Worm (Caenorhabditis elegans) whole organism, L4 larva: Measurements from ENCODE around the gene ceh-28.

Experiments used
- D1046.2 ChIP-seq: fragments of 200-800 bp; sonication (Bioruptor generic); IDR thresholded peaks from 2 replicates; pipeline ENCODE4 v1.3.6; 2022; ENCODE audit warnings: missing genetic modification characterization, missing compliant biosample characterization
- F26F4.8 ChIP-seq: fragments of 200-800 bp; sonication (Bioruptor generic); conservative IDR thresholded peaks from 2 replicates; pipeline ENCODE4 v1.3.6; 2022; ENCODE audit warnings: missing genetic modification characterization, missing compliant biosample characterization
- F37D6.2 ChIP-seq: sonication (generic microtip); optimal IDR thresholded peaks from 2 replicates; lab custom pipeline; 2016; ENCODE audit warnings: mild to moderate bottlenecking, missing genetic modification characterization, missing compliant biosample characterization
- T20F7.1 ChIP-seq: fragments of 200-800 bp; sonication (Bioruptor generic); optimal IDR thresholded peaks from 2 replicates; lab custom pipeline; 2018; ENCODE audit warnings: mild to moderate bottlenecking, missing genetic modification characterization, missing compliant biosample characterization
- T26A8.4 ChIP-seq: fragments of 200-800 bp; sonication (Bioruptor generic); IDR thresholded peaks from 2 replicates; pipeline ENCODE4 v1.3.6; 2022; ENCODE audit warnings: missing genetic modification characterization, missing compliant biosample characterization
- Y105C5A.15 ChIP-seq: fragments of 200-800 bp; sonication (Bioruptor generic); IDR thresholded peaks from 2 replicates; pipeline ENCODE4 v1.3.6; 2022; ENCODE audit warnings: missing genetic modification characterization, missing compliant biosample characterization
- aha-1 ChIP-seq: fragments of 150-350 bp; peaks from one replicate; lab custom pipeline; 2014; ENCODE audit warnings: missing biosample characterization, missing genetic modification characterization
- arid-1 ChIP-seq: fragments of 200-800 bp; sonication (Bioruptor generic); conservative IDR thresholded peaks from 2 replicates; pipeline ENCODE4 v1.3.6; 2022; ENCODE audit warnings: missing genetic modification reagents, missing genetic modification characterization, missing compliant biosample characterization
- ceh-20 ChIP-seq: fragments of 200-800 bp; sonication (Bioruptor generic); IDR thresholded peaks from 2 replicates; pipeline ENCODE4 v1.3.6; 2022; ENCODE audit warnings: missing genetic modification reagents, missing genetic modification characterization, missing compliant biosample characterization
- ceh-62 ChIP-seq: sonication (generic microtip); optimal IDR thresholded peaks from 2 replicates; lab custom pipeline; 2017; ENCODE audit warnings: missing biosample characterization, missing genetic modification characterization
- ceh-82 ChIP-seq: sonication (generic microtip); optimal IDR thresholded peaks from 2 replicates; lab custom pipeline; 2017; ENCODE audit warnings: missing biosample characterization, missing genetic modification characterization
- ctbp-1 ChIP-seq: fragments of 200-800 bp; sonication (Bioruptor generic); IDR thresholded peaks from 2 replicates; pipeline ENCODE4 v1.3.6; 2022; ENCODE audit warnings: missing genetic modification reagents, missing genetic modification characterization, missing compliant biosample characterization
- daf-12 ChIP-seq: fragments of 150-350 bp; optimal IDR thresholded peaks from 2 replicates; lab custom pipeline; 2014; ENCODE audit warnings: missing biosample characterization, missing genetic modification reagents, missing genetic modification characterization
- daf-16 ChIP-seq, 3 experiments: sonication (generic microtip); optimal IDR thresholded peaks; 2 replicates each; lab custom pipeline; 2016 to 2017; ENCODE audit warnings: missing genetic modification characterization in 3 of 3, missing genetic modification reagents in 3 of 3, mild to moderate bottlenecking in 2 of 3, missing compliant biosample characterization in 2 of 3, missing biosample characterization in 1 of 3, moderate library complexity in 1 of 3
- dpl-1 ChIP-seq: fragments of 150-350 bp; optimal IDR thresholded peaks from 2 replicates; lab custom pipeline; 2014; ENCODE audit warnings: missing biosample characterization, missing genetic modification reagents, missing genetic modification characterization
- dve-1 ChIP-seq: sonication (generic microtip); optimal IDR thresholded peaks from 2 replicates; lab custom pipeline; 2017; ENCODE audit warnings: antibody characterized with exemption, mild to moderate bottlenecking, missing genetic modification characterization, missing compliant biosample characterization; ENCODE audit not compliant: insufficient read depth
- gei-8 ChIP-seq: fragments of 200-800 bp; sonication (Bioruptor generic); optimal IDR thresholded peaks from 2 replicates; lab custom pipeline; 2018; ENCODE audit warnings: mild to moderate bottlenecking, missing genetic modification characterization, missing compliant biosample characterization
- hif-1 ChIP-seq, 2 experiments: sonication (generic microtip); optimal IDR thresholded peaks; 2 replicates each; lab custom pipeline; 2016 to 2017; ENCODE audit warnings: missing compliant biosample characterization in 2 of 2, missing genetic modification characterization in 2 of 2, missing genetic modification reagents in 2 of 2, missing genotype in 2 of 2, mild to moderate bottlenecking in 1 of 2
- hlh-11 ChIP-seq: fragments of 200-800 bp; sonication (Bioruptor generic); optimal IDR thresholded peaks from 2 replicates; lab custom pipeline; 2018; ENCODE audit warnings: mild to moderate bottlenecking, missing genetic modification characterization, missing compliant biosample characterization
- hlh-30 ChIP-seq: sonication (generic microtip); optimal IDR thresholded peaks from 2 replicates; lab custom pipeline; 2017; ENCODE audit warnings: antibody characterized with exemption, mild to moderate bottlenecking, missing genetic modification characterization, missing compliant biosample characterization; ENCODE audit not compliant: insufficient read depth
- lin-13 ChIP-seq: fragments of 150-350 bp; optimal IDR thresholded peaks from 2 replicates; lab custom pipeline; 2014; ENCODE audit warnings: missing biosample characterization, missing genetic modification reagents, missing genetic modification characterization
- lin-15B ChIP-seq: fragments of 150-350 bp; sonication (generic microtip); optimal IDR thresholded peaks from 3 replicates; lab custom pipeline; 2014; ENCODE audit warnings: missing biosample characterization, missing genetic modification characterization
- lin-29 ChIP-seq: fragments of 200-800 bp; sonication (Bioruptor generic); IDR thresholded peaks from 2 replicates; pipeline ENCODE4 v1.3.6; 2022; ENCODE audit warnings: missing genetic modification reagents, missing genetic modification characterization, missing compliant biosample characterization
- lsy-2 ChIP-seq, 2 experiments: fragments of 150-350 bp in 1 of 2; sonication (generic microtip) in 1 of 2; optimal IDR thresholded peaks; 2 replicates each; lab custom pipeline; 2014 to 2017; ENCODE audit warnings: missing biosample characterization in 2 of 2, missing genetic modification characterization in 2 of 2
- madf-5 ChIP-seq, 2 experiments: fragments of 200-800 bp; sonication (Bioruptor generic); IDR thresholded peaks; 2 replicates each; pipeline ENCODE4 v1.3.6; 2022; ENCODE audit warnings: missing compliant biosample characterization in 2 of 2, missing genetic modification characterization in 2 of 2
- madf-9 ChIP-seq: fragments of 200-800 bp; sonication (Bioruptor generic); conservative IDR thresholded peaks from 2 replicates; pipeline ENCODE4 v1.3.6; 2022; ENCODE audit warnings: missing genetic modification reagents, missing genetic modification characterization, missing compliant biosample characterization
- mdl-1 ChIP-seq, 2 experiments: fragments of 150-350 bp in 1 of 2; sonication (generic microtip) in 1 of 2; optimal IDR thresholded peaks; 2 replicates each; lab custom pipeline; 2014 to 2017; ENCODE audit warnings: missing biosample characterization in 2 of 2, missing genetic modification characterization in 2 of 2
- mes-2 ChIP-seq: sonication (generic microtip); optimal IDR thresholded peaks from 2 replicates; lab custom pipeline; 2016; ENCODE audit warnings: missing genotype, mild to moderate bottlenecking, missing genetic modification characterization, missing compliant biosample characterization; ENCODE audit not compliant: poor library complexity, severe bottlenecking
- mxl-2 ChIP-seq: fragments of 200-800 bp; sonication (Bioruptor generic); conservative IDR thresholded peaks from 2 replicates; pipeline ENCODE4 v1.3.6; 2022; ENCODE audit warnings: missing genetic modification reagents, missing genetic modification characterization, missing compliant biosample characterization
- mxl-3 ChIP-seq: fragments of 200-800 bp; sonication (Bioruptor generic); optimal IDR thresholded peaks from 2 replicates; lab custom pipeline; 2018; ENCODE audit warnings: mild to moderate bottlenecking, missing genetic modification characterization, missing compliant biosample characterization
- nhr-102 ChIP-seq: sonication (generic microtip); optimal IDR thresholded peaks from 2 replicates; lab custom pipeline; 2016; ENCODE audit warnings: mild to moderate bottlenecking, missing genetic modification characterization, moderate library complexity, missing compliant biosample characterization
- nhr-11 ChIP-seq: fragments of 150-350 bp; optimal IDR thresholded peaks from 2 replicates; lab custom pipeline; 2014; ENCODE audit warnings: missing biosample characterization, missing genetic modification characterization
- nhr-111 ChIP-seq: fragments of 200-800 bp; sonication (Bioruptor generic); optimal IDR thresholded peaks from 2 replicates; lab custom pipeline; 2018; ENCODE audit warnings: mild to moderate bottlenecking, missing genetic modification characterization, missing compliant biosample characterization
- nhr-25 ChIP-seq: sonication (generic microtip); optimal IDR thresholded peaks from 2 replicates; lab custom pipeline; 2017; ENCODE audit warnings: missing genetic modification characterization, mild to moderate bottlenecking, missing compliant biosample characterization, antibody characterized with exemption, moderate library complexity, borderline replicate concordance; ENCODE audit not compliant: insufficient read depth
- nhr-41 ChIP-seq: fragments of 200-800 bp; sonication (Bioruptor generic); IDR thresholded peaks from 2 replicates; pipeline ENCODE4 v1.3.6; 2022; ENCODE audit warnings: missing genetic modification reagents, missing genetic modification characterization, missing compliant biosample characterization
- nhr-6 ChIP-seq: fragments of 150-350 bp; optimal IDR thresholded peaks from 2 replicates; lab custom pipeline; 2014; ENCODE audit warnings: missing biosample characterization, missing genetic modification characterization
- nhr-77 ChIP-seq: fragments of 150-350 bp; optimal IDR thresholded peaks from 2 replicates; lab custom pipeline; 2014; ENCODE audit warnings: missing biosample characterization, missing genetic modification characterization
- php-3 ChIP-seq: fragments of 200-800 bp; sonication (Bioruptor generic); IDR thresholded peaks from 2 replicates; pipeline ENCODE4 v1.3.6; 2022; ENCODE audit warnings: missing genetic modification reagents, missing genetic modification characterization, missing compliant biosample characterization
- saeg-2 ChIP-seq: fragments of 200-800 bp; sonication (Bioruptor generic); IDR thresholded peaks from 2 replicates; pipeline ENCODE4 v1.3.6; 2022; ENCODE audit warnings: missing genetic modification reagents, missing genetic modification characterization, missing compliant biosample characterization
- set-16 ChIP-seq: fragments of 200-800 bp; sonication (Bioruptor generic); IDR thresholded peaks from 2 replicates; pipeline ENCODE4 v1.3.6; 2022; ENCODE audit warnings: missing genetic modification reagents, missing genetic modification characterization, missing compliant biosample characterization
- spr-1 ChIP-seq: sonication (generic microtip); optimal IDR thresholded peaks from 2 replicates; lab custom pipeline; 2016; ENCODE audit warnings: mild to moderate bottlenecking, missing genetic modification characterization, missing compliant biosample characterization
- tra-1 ChIP-seq: fragments of 200-800 bp; sonication (Bioruptor generic); IDR thresholded peaks from 2 replicates; pipeline ENCODE4 v1.3.6; 2022; ENCODE audit warnings: missing genetic modification reagents, missing genetic modification characterization, missing compliant biosample characterization
- unc-130 ChIP-seq: sonication (generic microtip); optimal IDR thresholded peaks from 2 replicates; lab custom pipeline; 2016; ENCODE audit warnings: missing genetic modification reagents, missing genetic modification characterization, missing compliant biosample characterization
- unc-62 ChIP-seq, 3 experiments: fragments of 150-350 bp in 1 of 3; sonication (generic microtip); optimal IDR thresholded peaks in 2 of 3; peaks in 1 of 3; 1 replicate in 1 of 3; 2 replicates in 2 of 3; lab custom pipeline; 2014 to 2017; ENCODE audit warnings: missing biosample characterization in 3 of 3, missing genetic modification characterization in 3 of 3, missing genetic modification reagents in 3 of 3, missing genotype in 1 of 3
- zfp-3 ChIP-seq: fragments of 200-800 bp; sonication (Bioruptor generic); conservative IDR thresholded peaks from 2 replicates; pipeline ENCODE4 v1.3.6; 2022; ENCODE audit warnings: missing genetic modification reagents, missing genetic modification characterization, missing compliant biosample characterization
- zip-2 ChIP-seq: fragments of 150-350 bp; optimal IDR thresholded peaks from 2 replicates; lab custom pipeline; 2014; ENCODE audit warnings: missing biosample characterization, missing genetic modification characterization

ceh-28 gene

ce11 chrX:13102838-13103237, 28.4 kb downstream of the ceh-28 start:
- peak in 1 of 2 experiments; percentile 91 for TF ChIP-seq unc-62 (GFP tag; optimal IDR thresholded peaks at IDR 0.05 in 1 of 2; lab: Kevin White, UChicago)
- TF ChIP-seq unc-62 (tag; optimal IDR thresholded peaks at IDR 0.05; lab: Kevin White, UChicago) = no peak
- no peak for TF ChIP-seq lin-29
- no peak for TF ChIP-seq F37D6.2 (tag; lab: Kevin White, UChicago)

- peak; percentile 65; the same call in 1 of the 2 replicates for TF ChIP-seq madf-9 (GFP tag; lab: Robert Waterston, UW)
- TF ChIP-seq hlh-11 = peak; percentile 97
- TF ChIP-seq mdl-1 (tag; optimal IDR thresholded peaks at IDR 0.05; lab: Kevin White, UChicago) = peak; percentile 96 to 99
- TF ChIP-seq lin-13 = peak; percentile 67
- no peak for TF ChIP-seq unc-130 (GFP tag; lab: Kevin White, UChicago)
- no peak for TF ChIP-seq daf-12 (tag; lab: Kevin White, UChicago)
- TF ChIP-seq aha-1 (tag; lab: Kevin White, UChicago) = peak; percentile 98
- TF ChIP-seq T26A8.4 (GFP tag; lab: Robert Waterston, UW) = peak; percentile 73
- peak; percentile 40 for TF ChIP-seq dpl-1
- TF ChIP-seq zip-2 (tag; lab: Kevin White, UChicago) = no peak
- TF ChIP-seq ceh-62 (tag; lab: Kevin White, UChicago) = no peak
- TF ChIP-seq F26F4.8 = no peak
- TF ChIP-seq D1046.2 (GFP tag; lab: Robert Waterston, UW) = peak; percentile 75; the same call in 1 of the 2 replicates
- TF ChIP-seq Y105C5A.15 = 0 out of 2 replicates have a peak, but pooled peaks have one; percentile 52
- TF ChIP-seq mxl-2 = peak; percentile 68
- peak; percentile 62; the same call in 1 of the 2 replicates for TF ChIP-seq set-16
- TF ChIP-seq tra-1 = peak; percentile 93
- peak; percentile 46; the same call in 1 of the 2 replicates for TF ChIP-seq ctbp-1 (GFP tag; lab: Robert Waterston, UW)
- no peak for TF ChIP-seq ceh-82
- peak; percentile 84 for TF ChIP-seq nhr-77
- peak in 1 of 2 experiments; percentile 57 for TF ChIP-seq lsy-2 (tag; optimal IDR thresholded peaks at IDR 0.05; lab: Kevin White, UChicago)
- peak; percentile 62 to 84 for TF ChIP-seq daf-16 (GFP tag; optimal IDR thresholded peaks at IDR 0.05; lab: Kevin White, UChicago)
- TF ChIP-seq daf-16 (tag; optimal IDR thresholded peaks at IDR 0.05; lab: Kevin White, UChicago) = peak; percentile 92
- peak; percentile 80 for TF ChIP-seq ceh-20 (GFP tag; lab: Robert Waterston, UW)
- TF ChIP-seq hif-1 (tag; optimal IDR thresholded peaks at IDR 0.05; lab: Kevin White, UChicago) = peak; percentile 77 to 98
- TF ChIP-seq lin-29 = no peak
- TF ChIP-seq hlh-30 (tag; lab: Kevin White, UChicago) = peak; percentile 100
- TF ChIP-seq T20F7.1 = peak; percentile 70
- peak; percentile 84 for TF ChIP-seq nhr-11 (tag; lab: Kevin White, UChicago)
- peak; percentile 96 for TF ChIP-seq mxl-3
- TF ChIP-seq lin-15B = no peak
- TF ChIP-seq spr-1 = peak; percentile 48
- TF ChIP-seq saeg-2 (GFP tag; lab: Robert Waterston, UW) = peak; percentile 50; the same call in 1 of the 2 replicates
- peak; percentile 82 for TF ChIP-seq nhr-41
- no peak for TF ChIP-seq nhr-111
- peak; percentile 97 for TF ChIP-seq dve-1 (tag; lab: Kevin White, UChicago)
- peak; percentile 73 for TF ChIP-seq nhr-102 (tag; lab: Kevin White, UChicago)
- TF ChIP-seq madf-5 (GFP tag; IDR thresholded peaks at IDR 0.05; lab: Robert Waterston, UW) = peak in 1 of 2 experiments; percentile 70; a peak in 1 of 4 replicates
- peak; percentile 91 for TF ChIP-seq mes-2 (tag; lab: Kevin White, UChicago)
- TF ChIP-seq nhr-25 (tag; lab: Kevin White, UChicago) = peak; percentile 52
- TF ChIP-seq arid-1 (GFP tag; lab: Robert Waterston, UW) = no peak
- no peak for TF ChIP-seq nhr-6 (tag; lab: Kevin White, UChicago)
- peak; percentile 57 for TF ChIP-seq gei-8 (GFP tag; lab: Kevin White, UChicago)
- TF ChIP-seq zfp-3 = peak; percentile 91
- TF ChIP-seq php-3 (GFP tag; lab: Robert Waterston, UW) = peak; percentile 82
Observed at ce11 chrX:13104966-13105365, 30.5 kb downstream of the ceh-28 start, which contains the start of gene F17H10.1. Gene F17H10.1, plus strand, starts transcription at chrX:13105241.
